Fruit fly (Drosophila melanogaster) whole organism, embryonic: ENCODE data around the gene Ppcs.

ENCODE experiments used
- CG12071 ChIP-seq: fragments of 200-800 bp; sonication (Bioruptor generic); optimal IDR thresholded peaks from 3 replicates; lab custom pipeline; 2018; ENCODE audit warnings: missing biosample characterization, mild to moderate bottlenecking, missing genetic modification characterization
- CG12219 ChIP-seq: fragments of 200-800 bp; sonication (Bioruptor generic); optimal IDR thresholded peaks from 3 replicates; lab custom pipeline; 2018; ENCODE audit warnings: missing biosample characterization, mild to moderate bottlenecking, missing genetic modification characterization
- CG12299 ChIP-seq: fragments of 200-800 bp; sonication (Bioruptor generic); optimal IDR thresholded peaks from 2 replicates; lab custom pipeline; 2018; ENCODE audit warnings: missing biosample characterization, mild to moderate bottlenecking, missing genetic modification characterization
- CG14441 ChIP-seq: fragments of 200-800 bp; sonication (Bioruptor generic); IDR thresholded peaks from 2 replicates; pipeline ENCODE4 v1.3.6; 2022; ENCODE audit warnings: missing biosample characterization, missing genetic modification characterization
- CG14965 ChIP-seq: fragments of 200-800 bp; sonication (Bioruptor generic); optimal IDR thresholded peaks from 2 replicates; lab custom pipeline; 2016; ENCODE audit warnings: missing biosample characterization, missing genetic modification characterization, borderline replicate concordance
- CG17186 ChIP-seq: fragments of 200-800 bp; sonication (Bioruptor generic); optimal IDR thresholded peaks from 3 replicates; lab custom pipeline; 2017; ENCODE audit warnings: missing biosample characterization, missing genetic modification reagents, missing genetic modification characterization
- CG1792 ChIP-seq: fragments of 200-800 bp; sonication (Bioruptor generic); optimal IDR thresholded peaks from 2 replicates; lab custom pipeline; 2016; ENCODE audit warnings: missing biosample characterization, missing genetic modification characterization
- CG2875 ChIP-seq: fragments of 200-800 bp; sonication (Bioruptor generic); optimal IDR thresholded peaks from 2 replicates; lab custom pipeline; 2017; ENCODE audit warnings: missing biosample characterization, mild to moderate bottlenecking, missing genetic modification characterization, missing genetic modification reagents
- CG31224 ChIP-seq: fragments of 200-800 bp; sonication (Bioruptor generic); IDR thresholded peaks from 2 replicates; pipeline ENCODE4 v1.3.6; 2022; ENCODE audit warnings: missing biosample characterization, missing genetic modification characterization
- CG31441 ChIP-seq: fragments of 200-800 bp; sonication (Bioruptor generic); IDR thresholded peaks from 2 replicates; pipeline ENCODE4 v1.3.6; 2022; ENCODE audit warnings: missing biosample characterization, missing genetic modification characterization
- CG42726 ChIP-seq: fragments of 200-800 bp; sonication (Bioruptor generic); IDR thresholded peaks from 2 replicates; pipeline ENCODE4 v1.3.6; 2022; ENCODE audit warnings: missing biosample characterization, missing genetic modification characterization; ENCODE audit not compliant: partially characterized antibody
- CG4282 ChIP-seq: fragments of 200-800 bp; sonication (Bioruptor generic); optimal IDR thresholded peaks from 2 replicates; lab custom pipeline; 2016; ENCODE audit warnings: missing biosample characterization, missing genetic modification characterization
- CG4854 ChIP-seq: fragments of 200-800 bp; sonication (Bioruptor generic); optimal IDR thresholded peaks from 2 replicates; lab custom pipeline; 2016; ENCODE audit warnings: missing biosample characterization, missing genetic modification characterization, inconsistent platforms
- CG7928 ChIP-seq: fragments of 200-800 bp; sonication (Bioruptor generic); optimal IDR thresholded peaks from 2 replicates; lab custom pipeline; 2017; ENCODE audit warnings: missing biosample characterization, mild to moderate bottlenecking, missing genetic modification characterization
- CG8765 ChIP-seq: fragments of 200-800 bp; sonication (Bioruptor generic); IDR thresholded peaks from 2 replicates; pipeline ENCODE4 v1.3.6; 2022; ENCODE audit warnings: missing biosample characterization, missing genetic modification characterization
- CG9817 ChIP-seq: fragments of 200-800 bp; sonication (Bioruptor generic); optimal IDR thresholded peaks from 2 replicates; lab custom pipeline; 2018; ENCODE audit warnings: missing biosample characterization, mild to moderate bottlenecking, missing genetic modification characterization, moderate library complexity
- ERR ChIP-seq: fragments of 200-800 bp; sonication (Bioruptor generic); optimal IDR thresholded peaks from 2 replicates; lab custom pipeline; 2016; ENCODE audit warnings: missing biosample characterization, missing genetic modification characterization
- Fer2 ChIP-seq: fragments of 200-800 bp; sonication (Bioruptor generic); optimal IDR thresholded peaks from 2 replicates; lab custom pipeline; 2018; ENCODE audit warnings: missing biosample characterization, mild to moderate bottlenecking, missing genetic modification characterization, moderate library complexity
- Gsc ChIP-seq: fragments of 200-800 bp; sonication (Bioruptor generic); IDR thresholded peaks from 2 replicates; pipeline ENCODE4 v1.3.6; 2022; ENCODE audit warnings: missing biosample characterization, missing genetic modification characterization
- HLH3B ChIP-seq: fragments of 200-800 bp; sonication (Bioruptor generic); IDR thresholded peaks from 2 replicates; pipeline ENCODE4 v1.3.6; 2022; ENCODE audit warnings: missing biosample characterization, missing genetic modification characterization
- Neu2 ChIP-seq: fragments of 200-800 bp; sonication (Bioruptor generic); optimal IDR thresholded peaks from 3 replicates; lab custom pipeline; 2016; ENCODE audit warnings: missing biosample characterization, missing genetic modification characterization, borderline replicate concordance
- Poxn ChIP-seq: fragments of 200-800 bp; sonication (Bioruptor generic); IDR thresholded peaks from 2 replicates; pipeline ENCODE4 v1.3.6; 2022; ENCODE audit warnings: missing biosample characterization, missing genetic modification characterization
- Sry-β ChIP-seq: fragments of 200-800 bp; sonication (Bioruptor generic); optimal IDR thresholded peaks from 2 replicates; lab custom pipeline; 2018; ENCODE audit warnings: missing biosample characterization, mild to moderate bottlenecking, missing genetic modification characterization, moderate library complexity
- Stat92E ChIP-seq, 3 experiments: fragments of >200 bp in 2 of 3; fragments of 200-800 bp in 1 of 3; sonication (Bioruptor generic) in 1 of 3; optimal IDR thresholded peaks; 2 replicates each; lab custom pipeline; 2017 to 2019; ENCODE audit warnings: missing biosample characterization in 3 of 3, missing genetic modification characterization in 3 of 3, mild to moderate bottlenecking in 1 of 3, moderate library complexity in 1 of 3
- ap ChIP-seq: fragments of 200-800 bp; sonication (Bioruptor generic); IDR thresholded peaks from 2 replicates; pipeline ENCODE4 v1.3.6; 2022; ENCODE audit warnings: missing biosample characterization, missing genetic modification characterization
- bigmax ChIP-seq: fragments of 200-800 bp; sonication (Bioruptor generic); optimal IDR thresholded peaks from 2 replicates; lab custom pipeline; 2018; ENCODE audit warnings: missing biosample characterization, mild to moderate bottlenecking, missing genetic modification characterization
- bsh ChIP-seq, 2 experiments: fragments of 200-800 bp; sonication (Bioruptor generic); optimal IDR thresholded peaks; 2 replicates each; lab custom pipeline; 2017 to 2018; ENCODE audit warnings: mild to moderate bottlenecking in 2 of 2, missing biosample characterization in 2 of 2, missing genetic modification characterization in 2 of 2, moderate library complexity in 1 of 2
- crp ChIP-seq, 2 experiments: fragments of 200-800 bp; sonication (Bioruptor generic); optimal IDR thresholded peaks; 2 replicates in 1 of 2; 3 replicates in 1 of 2; lab custom pipeline; 2017; ENCODE audit warnings: missing biosample characterization in 2 of 2, missing genetic modification characterization in 2 of 2, mild to moderate bottlenecking in 1 of 2, moderate library complexity in 1 of 2
- dmrt11E ChIP-seq: fragments of 200-800 bp; sonication (Bioruptor generic); optimal IDR thresholded peaks from 3 replicates; lab custom pipeline; 2018; ENCODE audit warnings: missing biosample characterization, mild to moderate bottlenecking, missing genetic modification characterization, moderate library complexity
- fd64A ChIP-seq: fragments of 200-800 bp; sonication (Bioruptor generic); optimal IDR thresholded peaks from 3 replicates; lab custom pipeline; 2018; ENCODE audit warnings: missing biosample characterization, mild to moderate bottlenecking, missing genetic modification characterization
- insv ChIP-seq, 2 experiments: fragments of 200-800 bp; sonication (Bioruptor generic); optimal IDR thresholded peaks; 3 replicates each; lab custom pipeline; 2016 to 2018; ENCODE audit warnings: missing biosample characterization in 2 of 2, missing genetic modification characterization in 2 of 2
- jigr1 ChIP-seq: fragments of 200-800 bp; sonication (Bioruptor generic); IDR thresholded peaks from 3 replicates; pipeline ENCODE4 v1.3.6; 2022; ENCODE audit warnings: missing biosample characterization, missing genetic modification characterization
- kay ChIP-seq: fragments of 200-800 bp; sonication (Bioruptor generic); optimal IDR thresholded peaks from 2 replicates; lab custom pipeline; 2016; ENCODE audit warnings: missing biosample characterization, missing genetic modification characterization
- lov ChIP-seq, 2 experiments: fragments of 200-800 bp in 1 of 2; fragments of >200 bp in 1 of 2; sonication (Bioruptor generic) in 1 of 2; IDR thresholded peaks in 1 of 2; optimal IDR thresholded peaks in 1 of 2; 2 replicates in 1 of 2; 3 replicates in 1 of 2; pipeline versions ENCODE4 v1.3.6 to Lab custom; 2017 to 2022; ENCODE audit warnings: missing biosample characterization in 1 of 2, missing genetic modification characterization in 1 of 2
- peb ChIP-seq: fragments of 200-800 bp; sonication (Bioruptor generic); IDR thresholded peaks from 2 replicates; pipeline ENCODE4 v1.3.6; 2022; ENCODE audit warnings: missing biosample characterization, missing genetic modification characterization
- pita ChIP-seq: fragments of 200-800 bp; sonication (Bioruptor generic); optimal IDR thresholded peaks from 2 replicates; lab custom pipeline; 2017; ENCODE audit warnings: missing biosample characterization, mild to moderate bottlenecking, missing genetic modification characterization
- psq ChIP-seq: fragments of 200-800 bp; sonication (Bioruptor generic); optimal IDR thresholded peaks from 2 replicates; lab custom pipeline; 2017; ENCODE audit warnings: missing biosample characterization, missing genetic modification characterization
- row ChIP-seq: fragments of 200-800 bp; sonication (Bioruptor generic); IDR thresholded peaks from 3 replicates; pipeline ENCODE4 v1.3.6; 2022; ENCODE audit warnings: missing biosample characterization, missing genetic modification characterization
- sc ChIP-seq, 3 experiments: fragments of >200 bp in 2 of 3; fragments of 200-800 bp in 1 of 3; sonication (Bioruptor generic) in 1 of 3; optimal IDR thresholded peaks; 2 replicates in 2 of 3; 3 replicates in 1 of 3; lab custom pipeline; 2017; ENCODE audit warnings: mild to moderate bottlenecking in 1 of 3, missing biosample characterization in 1 of 3, missing genetic modification characterization in 1 of 3, missing genetic modification reagents in 1 of 3
- schlank ChIP-seq: fragments of 200-800 bp; sonication (Bioruptor generic); optimal IDR thresholded peaks from 2 replicates; lab custom pipeline; 2018; ENCODE audit warnings: missing biosample characterization, mild to moderate bottlenecking, missing genetic modification characterization
- scrt ChIP-seq: fragments of 200-800 bp; sonication (Bioruptor generic); optimal IDR thresholded peaks from 2 replicates; lab custom pipeline; 2018; ENCODE audit warnings: missing biosample characterization, mild to moderate bottlenecking, missing genetic modification characterization, moderate library complexity
- sob ChIP-seq: fragments of 200-800 bp; sonication (Bioruptor generic); IDR thresholded peaks from 2 replicates; pipeline ENCODE4 v1.3.6; 2022; ENCODE audit warnings: missing biosample characterization, missing genetic modification characterization
- sr ChIP-seq: fragments of 200-800 bp; sonication (Bioruptor generic); IDR thresholded peaks from 3 replicates; pipeline ENCODE4 v1.3.6; 2022; ENCODE audit warnings: missing biosample characterization, missing genetic modification characterization
- stc ChIP-seq: fragments of 200-800 bp; sonication (Bioruptor generic); IDR thresholded peaks from 2 replicates; pipeline ENCODE4 v1.3.6; 2022; ENCODE audit warnings: missing biosample characterization, missing genetic modification characterization
- stwl ChIP-seq: fragments of 200-800 bp; sonication (Bioruptor generic); optimal IDR thresholded peaks from 3 replicates; lab custom pipeline; 2018; ENCODE audit warnings: missing biosample characterization, mild to moderate bottlenecking, missing genetic modification characterization, moderate library complexity
- sug ChIP-seq: fragments of 200-800 bp; optimal IDR thresholded peaks from 2 replicates; lab custom pipeline; 2019; ENCODE audit warnings: missing biosample characterization, mild to moderate bottlenecking, missing genetic modification characterization, moderate library complexity
- tgo ChIP-seq: fragments of 200-800 bp; sonication (Bioruptor generic); IDR thresholded peaks from 3 replicates; pipeline ENCODE4 v1.3.6; 2022; ENCODE audit warnings: missing biosample characterization, missing genetic modification characterization
- wor ChIP-seq: fragments of 200-800 bp; sonication (Bioruptor generic); IDR thresholded peaks from 2 replicates; pipeline ENCODE4 v1.3.6; 2022; ENCODE audit warnings: missing biosample characterization, missing genetic modification characterization
- zf30C ChIP-seq: fragments of 200-800 bp; sonication (Bioruptor generic); optimal IDR thresholded peaks from 3 replicates; lab custom pipeline; 2018; ENCODE audit warnings: missing biosample characterization, mild to moderate bottlenecking, missing genetic modification characterization

Ppcs gene

dm6 chr3R:19164873-19165456 is 17.3 kb upstream of the Ppcs start (continued):
- TF ChIP-seq sug (tag; lab: Kevin White, UChicago) (no peak), CG17186 (GFP tag; lab: Kevin White, UChicago) (no peak), scrt (no peak), psq (GFP tag; lab: Kevin White, UChicago) (no peak), bigmax (GFP tag; lab: Kevin White, UChicago) (no peak), CG12299 (tag; lab: Kevin White, UChicago) (no peak), CG9817 (no peak), insv (GFP tag; optimal IDR thresholded peaks at IDR 0.05; lab: Kevin White, UChicago) (no peak), Gsc (no peak), CG12071 (peak; percentile 20), CG2875 (GFP tag; lab: Kevin White, UChicago) (no peak), lov (optimal IDR thresholded peaks at IDR 0.05; lab: Kevin White, UChicago) (no peak), lov (GFP tag; IDR thresholded peaks at IDR 0.05; lab: Robert Waterston, UW) (no peak), sc (optimal IDR thresholded peaks at IDR 0.05; lab: Kevin White, UChicago) (no peak), sc (GFP tag; optimal IDR thresholded peaks at IDR 0.05; lab: Kevin White, UChicago) (peak; percentile 13), crp (GFP tag; optimal IDR thresholded peaks at IDR 0.05; lab: Kevin White, UChicago) (no peak), CG31224 (GFP tag; lab: Robert Waterston, UW) (no peak), Fer2 (no peak), peb (GFP tag; lab: Robert Waterston, UW) (no peak), dmrt11E (tag; lab: Kevin White, UChicago) (peak; percentile 45), stwl (tag; lab: Kevin White, UChicago) (no peak), CG14965 (GFP tag; lab: Kevin White, UChicago) (no peak), row (GFP tag; lab: Robert Waterston, UW) (peak; percentile 58), CG31441 (peak; percentile 62), wor (no peak), Sry-β (no peak), zf30C (GFP tag; lab: Kevin White, UChicago) (no peak), schlank (no peak), kay (GFP tag; lab: Kevin White, UChicago) (no peak), CG4854 (no peak), fd64A (GFP tag; lab: Kevin White, UChicago) (peak; percentile 27), CG14441 (GFP tag; lab: Robert Waterston, UW) (peak; percentile 41), CG7928 (GFP tag; lab: Kevin White, UChicago) (no peak), ap (GFP tag; lab: Robert Waterston, UW) (no peak), Neu2 (GFP tag; lab: Kevin White, UChicago) (no peak), Stat92E (GFP tag; optimal IDR thresholded peaks at IDR 0.05; lab: Kevin White, UChicago) (no peak), CG8765 (GFP tag; lab: Robert Waterston, UW) (no peak; the same call in 1 of the 2 replicates), sob (GFP tag; lab: Robert Waterston, UW) (peak; percentile 50; the same call in 1 of the 2 replicates), pita (GFP tag; lab: Kevin White, UChicago) (no peak), tgo (GFP tag; lab: Robert Waterston, UW) (no peak), CG12219 (no peak), jigr1 (GFP tag; lab: Robert Waterston, UW) (no peak), CG1792 (GFP tag; lab: Kevin White, UChicago) (no peak), HLH3B (GFP tag; lab: Robert Waterston, UW) (no peak), stc (peak; percentile 49; the same call in 1 of the 2 replicates), sr (GFP tag; lab: Robert Waterston, UW) (no peak), CG4282 (GFP tag; lab: Kevin White, UChicago) (no peak), bsh (GFP tag; optimal IDR thresholded peaks at IDR 0.05; lab: Kevin White, UChicago) (peak in 1 of 2 experiments; percentile 27), CG42726 (GFP tag; lab: Robert Waterston, UW) (no peak), Poxn (GFP tag; lab: Robert Waterston, UW) (no peak), ERR (no peak)
